Fruit fly (Drosophila melanogaster): ENCODE measurements around the gene Hr78.

- TF ChIP-seq net (GFP tag; optimal IDR thresholded peaks at IDR 0.05): no peak
- TF ChIP-seq CG32006 (GFP tag; optimal IDR thresholded peaks at IDR 0.05): no peak
- no peak for TF ChIP-seq eg (GFP tag; IDR thresholded peaks at IDR 0.05)
- no peak for TF ChIP-seq acj6 (GFP tag; optimal IDR thresholded peaks at IDR 0.05)
- TF ChIP-seq Smox (GFP tag; optimal IDR thresholded peaks at IDR 0.05): no peak
- no peak for TF ChIP-seq CG3032 (tag; optimal IDR thresholded peaks at IDR 0.05)
- TF ChIP-seq CG6854 (GFP tag; optimal IDR thresholded peaks at IDR 0.05): no peak
Measured at dm6 chr3L:21492723-21493316, 4.5 kb downstream of the Hr78 start, which contains the start of the genes CG7202 and CG7519.

Data from whole organism, prepupa.